2 fruit fly cellular contexts compared by ENCODE assay signal in the genomic region with DNA sequence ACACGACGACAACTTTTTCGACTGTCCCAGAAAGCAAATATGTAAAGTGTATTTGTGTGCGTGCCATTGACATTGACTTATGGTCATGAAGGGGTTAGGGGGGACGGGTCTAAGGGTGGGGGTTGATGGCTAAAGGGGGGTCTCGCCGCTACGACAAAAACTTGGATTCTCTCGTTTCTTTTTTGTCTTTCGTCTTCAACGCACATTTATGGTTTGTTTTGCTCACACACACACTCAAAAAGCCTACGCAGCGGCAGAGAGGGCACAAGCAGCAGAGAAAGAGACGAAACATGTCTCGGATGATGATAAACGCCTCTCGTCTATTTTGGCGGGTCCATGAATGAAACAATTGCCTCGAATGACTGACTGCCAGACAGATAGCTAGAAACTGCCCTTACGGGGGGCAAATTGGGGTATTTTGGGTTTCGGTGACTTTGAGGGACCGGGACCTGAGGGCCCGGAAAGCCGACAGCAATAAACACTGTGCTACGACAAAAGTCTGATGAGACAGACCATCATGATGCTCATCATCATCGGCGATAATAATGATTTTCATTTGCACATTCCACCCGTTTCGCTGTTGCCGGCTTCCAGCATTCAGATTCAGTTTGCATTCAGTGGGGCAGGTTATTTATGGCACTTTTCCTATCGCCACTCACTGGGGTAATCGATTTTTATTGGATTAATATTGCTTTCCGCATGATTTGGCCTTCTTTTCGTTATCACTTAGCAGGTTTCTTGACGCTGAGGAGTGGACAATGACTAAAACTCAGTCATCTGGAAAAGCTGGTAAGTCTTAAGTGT.
A peak's percentile ranks its signal among the peaks of the same experiment; 100 is the strongest.
TF ChIP-seq lines count a peak whose summit lies in the region.

No protein-coding gene starts in this region.

- TF ChIP-seq CTCF in whole organism, embryonic (GFP tag; optimal IDR thresholded peaks at IDR 0.05; lab: Kevin White, UChicago), result no peak

TF ChIP-seq in whole organism, embryonic, 481 proteins besides CTCF, POLR2A, EP300 and RAD21 (continues in another document):
- TF ChIP-seq NC2β (GFP tag; optimal IDR thresholded peaks at IDR 0.05; lab: Kevin White, UChicago), result no peak
- no peak for TF ChIP-seq CG8944 (GFP tag; optimal IDR thresholded peaks at IDR 0.05; lab: Kevin White, UChicago)
- TF ChIP-seq CG1602 (GFP tag; optimal IDR thresholded peaks at IDR 0.05; lab: Kevin White, UChicago), result no peak
- no peak for TF ChIP-seq Elba2 (GFP tag; optimal IDR thresholded peaks at IDR 0.05; lab: Kevin White, UChicago)
- TF ChIP-seq disco-r (GFP tag; optimal IDR thresholded peaks at IDR 0.05; lab: Kevin White, UChicago), result no peak
- TF ChIP-seq CG10274 (GFP tag; optimal IDR thresholded peaks at IDR 0.05; lab: Kevin White, UChicago), result no peak
- no peak for TF ChIP-seq BEAF-32 (GFP tag; optimal IDR thresholded peaks at IDR 0.05; lab: Kevin White, UChicago)
- TF ChIP-seq CG6765 (GFP tag; optimal IDR thresholded peaks at IDR 0.05; lab: Kevin White, UChicago), result no peak
- no peak for TF ChIP-seq CG31365 (tag; optimal IDR thresholded peaks at IDR 0.05; lab: Kevin White, UChicago)
- no peak for TF ChIP-seq E2f2 (GFP tag; IDR thresholded peaks at IDR 0.05; lab: Robert Waterston, UW)
- TF ChIP-seq ase (GFP tag; IDR thresholded peaks at IDR 0.05; lab: Robert Waterston, UW), result no peak
- 0 out of 3 replicates have a peak, but pooled peaks have one; percentile 37 for TF ChIP-seq z (GFP tag; IDR thresholded peaks at IDR 0.05; lab: Robert Waterston, UW)
- no peak for TF ChIP-seq ara (GFP tag; IDR thresholded peaks at IDR 0.05; lab: Robert Waterston, UW)
- no peak for TF ChIP-seq stwl (tag; optimal IDR thresholded peaks at IDR 0.05; lab: Kevin White, UChicago)
- peak; percentile 58 for TF ChIP-seq CG12769 (tag; optimal IDR thresholded peaks at IDR 0.05; lab: Kevin White, UChicago)
- no peak for TF ChIP-seq grau (tag; optimal IDR thresholded peaks at IDR 0.05; lab: Kevin White, UChicago)
- TF ChIP-seq abd-A (tag; optimal IDR thresholded peaks at IDR 0.05; lab: Kevin White, UChicago), result peak; percentile 98
- peak in 1 of 2 experiments; percentile 13 for TF ChIP-seq Trl (optimal IDR thresholded peaks at IDR 0.05; lab: Kevin White, UChicago)
- no peak for TF ChIP-seq Trl (GFP tag; optimal IDR thresholded peaks at IDR 0.05; lab: Kevin White, UChicago)
- TF ChIP-seq CG3281 (GFP tag; optimal IDR thresholded peaks at IDR 0.05; lab: Kevin White, UChicago), result no peak
- TF ChIP-seq sd (tag; optimal IDR thresholded peaks at IDR 0.05; lab: Kevin White, UChicago), result peak; percentile 29
- peak; percentile 74 for TF ChIP-seq Adf1 (GFP tag; IDR thresholded peaks at IDR 0.05; lab: Robert Waterston, UW)
- peak; percentile 18 for TF ChIP-seq Deaf1 (tag; optimal IDR thresholded peaks at IDR 0.05; lab: Kevin White, UChicago)
- TF ChIP-seq CG6813 (GFP tag; optimal IDR thresholded peaks at IDR 0.05; lab: Kevin White, UChicago), result no peak
- TF ChIP-seq chm (GFP tag; IDR thresholded peaks at IDR 0.05; lab: Robert Waterston, UW), result 0 out of 2 replicates have a peak, but pooled peaks have one; percentile 25
- TF ChIP-seq NFAT (GFP tag; IDR thresholded peaks at IDR 0.05; lab: Robert Waterston, UW), result peak; percentile 44; the same call in 1 of the 2 replicates
- peak; percentile 3 for TF ChIP-seq ash1 (GFP tag; optimal IDR thresholded peaks at IDR 0.05; lab: Kevin White, UChicago)
- TF ChIP-seq CG32772 (GFP tag; IDR thresholded peaks at IDR 0.05; lab: Robert Waterston, UW), result no peak
- TF ChIP-seq Fer3 (tag; optimal IDR thresholded peaks at IDR 0.05; lab: Kevin White, UChicago), result no peak
- TF ChIP-seq Optix (GFP tag; IDR thresholded peaks at IDR 0.05; lab: Robert Waterston, UW), result no peak
- peak; percentile 58 for TF ChIP-seq CG13894 (tag; optimal IDR thresholded peaks at IDR 0.05; lab: Kevin White, UChicago)
- TF ChIP-seq CG10321 (GFP tag; IDR thresholded peaks at IDR 0.05; lab: Robert Waterston, UW), result peak; percentile 52
- TF ChIP-seq psq (GFP tag; optimal IDR thresholded peaks at IDR 0.05; lab: Kevin White, UChicago), result peak; percentile 37
- TF ChIP-seq emc (GFP tag; optimal IDR thresholded peaks at IDR 0.05; lab: Kevin White, UChicago), result no peak
- TF ChIP-seq chinmo (GFP tag; IDR thresholded peaks at IDR 0.05; lab: Robert Waterston, UW; ENCODE audit: partially characterized antibody), result 0 out of 4 replicates have a peak, but pooled peaks have one; percentile 36
- no peak for TF ChIP-seq mam (GFP tag; optimal IDR thresholded peaks at IDR 0.05; lab: Kevin White, UChicago)
- TF ChIP-seq kah (GFP tag; optimal IDR thresholded peaks at IDR 0.05; lab: Kevin White, UChicago), result no peak
- no peak for TF ChIP-seq CG12391 (tag; optimal IDR thresholded peaks at IDR 0.05; lab: Kevin White, UChicago)
- TF ChIP-seq Med (GFP tag; lab: Kevin White, UChicago), result peak; percentile 71
- no peak for TF ChIP-seq bsh (GFP tag; optimal IDR thresholded peaks at IDR 0.05; lab: Kevin White, UChicago)

TF ChIP-seq in whole organism, prepupa, 60 proteins besides CTCF, POLR2A, EP300 and RAD21:
- TF ChIP-seq svp (GFP tag; lab: Kevin White, UChicago) (peak; percentile 74), CG3032 (tag; optimal IDR thresholded peaks at IDR 0.05; lab: Kevin White, UChicago) (no peak), dac (GFP tag; optimal IDR thresholded peaks at IDR 0.05; lab: Kevin White, UChicago) (no peak), CG6854 (GFP tag; optimal IDR thresholded peaks at IDR 0.05; lab: Kevin White, UChicago) (no peak), net (GFP tag; optimal IDR thresholded peaks at IDR 0.05; lab: Kevin White, UChicago) (no peak), fd85E (GFP tag; optimal IDR thresholded peaks at IDR 0.05; lab: Kevin White, UChicago) (no peak), esn (GFP tag; optimal IDR thresholded peaks at IDR 0.05; lab: Kevin White, UChicago) (no peak), CG6163 (GFP tag; IDR thresholded peaks at IDR 0.05; lab: Robert Waterston, UW) (no peak)
